Worm (Caenorhabditis elegans) whole organism, early embryonic: ENCODE measurements around the gene T13C2.2.

Source experiments
- B0310.2 ChIP-seq: sonication (generic microtip); optimal IDR thresholded peaks from 2 replicates; lab custom pipeline; 2016; ENCODE audit warnings: mild to moderate bottlenecking, missing genetic modification characterization, missing compliant biosample characterization
- F13C5.2 ChIP-seq: sonication (generic microtip); optimal IDR thresholded peaks from 2 replicates; lab custom pipeline; 2017; ENCODE audit warnings: mild to moderate bottlenecking, missing genetic modification characterization, inconsistent platforms, missing compliant biosample characterization
- aly-1 ChIP-seq: sonication (generic microtip); optimal IDR thresholded peaks from 2 replicates; lab custom pipeline; 2016; ENCODE audit warnings: missing genetic modification characterization, missing compliant biosample characterization
- ama-1 ChIP-seq: fragments of 150-350 bp; optimal IDR thresholded peaks from 2 replicates; lab custom pipeline; 2014
- ceh-13 ChIP-seq: fragments of 200-800 bp; sonication (Bioruptor generic); optimal IDR thresholded peaks from 2 replicates; lab custom pipeline; 2018; ENCODE audit warnings: mild to moderate bottlenecking, missing genetic modification characterization, missing compliant biosample characterization
- ceh-36 ChIP-seq: sonication (generic microtip); optimal IDR thresholded peaks from 2 replicates; lab custom pipeline; 2016; ENCODE audit warnings: missing genetic modification characterization, inconsistent platforms, missing compliant biosample characterization
- ets-7 ChIP-seq: sonication (generic microtip); optimal IDR thresholded peaks from 2 replicates; lab custom pipeline; 2016; ENCODE audit warnings: missing genotype, missing genetic modification characterization, missing compliant biosample characterization
- flt-1 ChIP-seq: fragments of 200-800 bp; sonication (Bioruptor generic); IDR thresholded peaks from 2 replicates; pipeline ENCODE4 v1.3.6; 2022; ENCODE audit warnings: missing genetic modification characterization, missing compliant biosample characterization
- hmbx-1 ChIP-seq: sonication (generic microtip); optimal IDR thresholded peaks from 2 replicates; lab custom pipeline; 2016; ENCODE audit warnings: mild to moderate bottlenecking, missing genetic modification characterization, missing compliant biosample characterization
- hmg-4 ChIP-seq: fragments of 200-800 bp; sonication (Bioruptor generic); optimal IDR thresholded peaks from 2 replicates; lab custom pipeline; 2018; ENCODE audit warnings: mild to moderate bottlenecking, missing genetic modification characterization, missing compliant biosample characterization
- hnd-1 ChIP-seq: sonication (generic microtip); optimal IDR thresholded peaks from 2 replicates; lab custom pipeline; 2016; ENCODE audit warnings: missing genetic modification characterization, missing compliant biosample characterization
- pes-1 ChIP-seq: fragments of 200-800 bp; sonication (Bioruptor generic); IDR thresholded peaks from 2 replicates; pipeline ENCODE4 v1.3.6; 2022; ENCODE audit warnings: missing genetic modification reagents, missing genetic modification characterization, missing compliant biosample characterization
- scrt-1 ChIP-seq: fragments of 200-800 bp; sonication (Bioruptor generic); IDR thresholded peaks from 2 replicates; pipeline ENCODE4 v1.3.6; 2022; ENCODE audit warnings: missing genetic modification characterization, missing compliant biosample characterization
- sea-1 ChIP-seq: fragments of 200-800 bp; sonication (Bioruptor generic); conservative IDR thresholded peaks from 2 replicates; pipeline ENCODE4 v1.3.6; 2022; ENCODE audit warnings: missing genetic modification characterization, missing compliant biosample characterization
- tbx-11 ChIP-seq: fragments of 200-800 bp; sonication (Bioruptor generic); IDR thresholded peaks from 2 replicates; pipeline ENCODE4 v1.3.6; 2022; ENCODE audit warnings: missing genetic modification characterization, missing compliant biosample characterization
- tbx-37 ChIP-seq: fragments of 200-800 bp; sonication (Bioruptor generic); conservative IDR thresholded peaks from 2 replicates; pipeline ENCODE4 v1.3.6; 2022; ENCODE audit warnings: missing genetic modification reagents, missing genetic modification characterization, missing compliant biosample characterization
- tra-4 ChIP-seq: sonication (generic microtip); optimal IDR thresholded peaks from 2 replicates; lab custom pipeline; 2017; ENCODE audit warnings: missing genetic modification characterization, missing compliant biosample characterization

The T13C2.2 gene

DNA sequence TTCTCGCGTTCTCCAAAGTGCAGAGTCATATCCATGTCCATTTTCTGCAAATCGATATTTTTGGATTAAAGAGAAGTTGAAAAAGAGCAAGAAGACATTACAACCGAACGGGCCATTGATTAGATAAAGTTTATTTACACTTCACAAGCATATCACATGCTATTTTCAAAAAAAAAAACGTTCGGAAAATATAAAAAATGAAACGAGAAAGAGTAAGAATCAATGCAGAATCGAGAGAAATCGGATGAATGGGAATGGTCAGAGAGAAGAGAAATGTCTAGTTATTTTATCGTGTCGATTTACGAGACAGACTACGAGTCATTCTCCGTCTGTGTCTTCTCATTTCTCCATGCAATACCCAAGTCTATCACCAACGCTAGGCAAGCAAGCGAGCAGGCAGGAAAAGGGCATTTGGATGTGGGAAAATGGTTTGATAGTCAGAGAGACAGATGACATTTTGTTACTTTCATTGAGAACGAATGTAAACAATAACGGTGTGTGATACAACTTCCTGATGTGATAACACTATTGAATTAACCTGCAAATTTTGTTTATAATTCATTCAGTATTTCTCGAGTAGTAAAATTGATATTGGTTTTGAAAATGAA lies 8.2 kb downstream of the T13C2.2 start, which contains the start of gene F31E8.4:
Gene F31E8.4, minus strand, starts transcription at position 51 of the 608 bp plus-strand sequence.
- TF ChIP-seq F13C5.2 (tag; lab: Kevin White, UChicago) (no peak), aly-1 (tag; lab: Kevin White, UChicago) (no peak), tbx-11 (GFP tag; lab: Robert Waterston, UW) (no peak), sea-1 (no peak), hmbx-1 (no peak), flt-1 (GFP tag; lab: Robert Waterston, UW) (no peak)

DNA sequence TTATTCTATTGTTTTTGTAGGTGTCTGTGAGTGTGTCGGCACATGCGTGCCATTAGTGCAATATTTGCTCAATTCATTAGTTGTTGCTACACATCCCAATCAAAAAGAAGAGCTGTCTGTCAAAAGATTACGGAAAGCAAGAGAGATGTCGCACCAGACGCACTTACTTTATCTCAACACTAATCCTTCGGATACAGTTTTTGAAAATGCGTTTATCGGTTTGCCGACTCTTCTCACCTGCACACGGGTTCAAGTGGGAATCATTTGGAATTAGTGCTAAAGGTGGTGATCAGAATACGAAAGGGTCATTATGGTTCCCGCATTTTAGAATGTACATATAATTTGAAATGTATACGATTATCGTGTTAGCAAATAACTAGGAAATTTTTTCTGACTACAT lies 9.3 kb downstream of the T13C2.2 start:
- TF ChIP-seq aly-1 (tag; lab: Kevin White, UChicago) = no peak
- TF ChIP-seq ceh-36 (tag; lab: Kevin White, UChicago) = peak; percentile 75

DNA sequence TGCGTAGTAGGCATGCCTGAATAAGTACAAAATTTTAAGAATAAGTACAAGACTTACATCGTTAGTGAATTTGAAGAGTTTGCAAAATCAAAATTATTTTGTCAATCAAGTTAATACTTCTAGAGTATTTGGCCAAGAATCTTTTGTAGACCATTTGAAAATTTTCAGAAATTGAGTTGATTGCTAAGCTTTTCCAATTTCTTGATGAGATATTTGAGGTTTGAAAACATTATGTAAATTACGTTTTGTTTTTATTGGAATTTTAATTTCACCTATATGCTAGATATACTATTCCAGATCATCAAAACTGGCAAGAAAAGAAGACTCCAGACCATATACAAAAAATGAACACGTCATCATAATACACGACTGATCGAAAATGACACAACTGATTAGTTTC lies 11.0 kb downstream of the T13C2.2 start, which contains the start of gene tab-1:
Gene tab-1, plus strand, starts transcription at position 301 of the 400 bp plus-strand sequence.
- TF ChIP-seq tbx-11 (GFP tag; lab: Robert Waterston, UW) (no peak), ets-7 (tag; lab: Kevin White, UChicago) (no peak), tbx-37 (no peak), flt-1 (GFP tag; lab: Robert Waterston, UW) (no peak)

DNA sequence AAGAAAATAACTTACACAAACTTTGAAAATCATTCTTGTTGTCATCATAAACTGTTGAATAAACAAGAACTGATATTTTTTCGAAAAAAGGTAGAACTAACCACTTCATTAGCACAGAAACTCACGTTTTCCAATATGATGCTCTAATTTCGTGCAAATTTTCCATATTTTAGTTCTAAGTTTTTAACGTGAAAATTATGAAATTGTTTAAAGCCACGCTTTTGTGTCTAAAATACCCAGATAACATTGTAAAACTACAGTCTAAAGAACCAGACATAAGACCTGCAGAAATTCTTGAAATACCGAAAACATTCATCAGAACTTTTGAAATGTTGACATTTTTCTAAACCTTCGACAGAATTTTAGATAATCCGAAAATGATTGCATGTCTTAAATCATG lies 15.2 kb downstream of the T13C2.2 start, which contains the start of gene F31E8.5:
Gene F31E8.5, minus strand, starts transcription at position 101 of the 400 bp plus-strand sequence.
- TF ChIP-seq pes-1 (GFP tag; lab: Robert Waterston, UW) = no peak

DNA sequence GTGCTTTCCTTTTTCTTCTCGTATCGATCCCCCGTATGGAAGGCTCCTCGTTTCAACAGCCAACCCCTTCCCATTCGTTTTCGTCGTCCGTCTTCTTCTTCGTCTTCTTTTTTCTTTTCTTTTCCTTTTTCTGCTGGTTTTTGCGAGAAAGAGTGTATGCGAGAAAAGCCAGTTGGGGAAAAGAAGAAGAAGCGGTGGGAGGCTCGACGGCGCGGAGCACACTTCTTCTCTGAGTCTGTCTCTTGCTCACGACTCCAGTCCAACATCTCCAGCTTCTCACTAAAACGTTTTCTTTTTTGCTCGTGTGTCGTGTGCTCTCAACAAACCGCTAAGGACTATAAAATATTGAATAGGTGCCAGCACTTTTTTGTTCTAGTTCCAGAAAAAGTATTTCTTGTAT lies 16.5 kb downstream of the T13C2.2 start:
- TF ChIP-seq F13C5.2 (tag; lab: Kevin White, UChicago) (no peak), hmbx-1 (no peak), ceh-13 (GFP tag; lab: Kevin White, UChicago) (no peak), hmg-4 (GFP tag; lab: Kevin White, UChicago) (no peak), ceh-36 (tag; lab: Kevin White, UChicago) (no peak), B0310.2 (tag; lab: Kevin White, UChicago) (no peak), tbx-37 (no peak), ama-1 (lab: Kevin White, UChicago) (no peak), hnd-1 (no peak), scrt-1 (GFP tag; lab: Robert Waterston, UW) (no peak), tbx-11 (GFP tag; lab: Robert Waterston, UW) (no peak), aly-1 (tag; lab: Kevin White, UChicago) (no peak), flt-1 (GFP tag; lab: Robert Waterston, UW) (no peak), ets-7 (tag; lab: Kevin White, UChicago) (no peak), pes-1 (GFP tag; lab: Robert Waterston, UW) (no peak), tra-4 (tag; lab: Kevin White, UChicago) (no peak), sea-1 (no peak)

DNA sequence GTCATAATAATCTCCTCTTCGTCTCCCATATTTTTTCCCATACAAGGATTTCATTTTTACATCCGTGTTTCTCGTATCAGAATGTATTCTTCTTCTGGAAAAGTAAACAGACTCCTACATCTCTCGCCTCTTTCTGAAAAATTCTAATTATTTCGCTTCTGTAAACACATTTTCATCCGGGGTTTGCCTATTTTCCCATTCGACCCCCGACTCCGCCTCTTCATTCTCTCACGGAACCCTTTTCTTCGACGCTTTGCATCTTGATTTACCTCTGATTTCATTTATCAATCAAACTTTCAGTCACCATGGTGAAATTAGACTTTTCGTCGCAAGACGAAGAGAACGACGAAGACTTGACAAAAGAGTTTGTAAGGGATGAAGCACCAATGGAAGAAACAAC lies 18.7 kb downstream of the T13C2.2 start, which contains the start of gene snt-1:
Gene snt-1, plus strand, starts transcription at position 301 of the 400 bp plus-strand sequence.
- no peak for TF ChIP-seq hnd-1

DNA sequence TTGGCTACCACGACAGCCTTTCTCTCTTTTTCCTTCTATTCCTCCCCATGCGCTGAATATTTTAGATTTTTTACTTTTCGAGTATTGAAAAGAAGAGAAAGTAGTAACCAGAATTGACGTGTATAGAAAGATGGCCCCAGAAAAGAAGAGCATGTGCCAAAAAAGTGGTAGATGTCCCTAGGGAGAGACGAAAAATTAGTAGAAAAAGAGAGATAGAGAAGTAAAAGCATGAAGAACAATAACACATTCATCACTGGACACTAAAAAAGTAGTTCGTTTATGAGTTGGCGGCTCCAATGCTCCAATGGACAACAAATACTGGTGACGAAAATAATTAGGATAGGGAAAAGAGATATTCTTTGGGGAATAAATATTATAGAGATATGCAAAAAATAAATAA lies 20.5 kb downstream of the T13C2.2 start:
- TF ChIP-seq hnd-1 (no peak), B0310.2 (tag; lab: Kevin White, UChicago) (no peak), tbx-37 (no peak), pes-1 (GFP tag; lab: Robert Waterston, UW) (no peak), flt-1 (GFP tag; lab: Robert Waterston, UW) (no peak), hmg-4 (GFP tag; lab: Kevin White, UChicago) (no peak), ets-7 (tag; lab: Kevin White, UChicago) (no peak), tra-4 (tag; lab: Kevin White, UChicago) (no peak), F13C5.2 (tag; lab: Kevin White, UChicago) (no peak)

DNA sequence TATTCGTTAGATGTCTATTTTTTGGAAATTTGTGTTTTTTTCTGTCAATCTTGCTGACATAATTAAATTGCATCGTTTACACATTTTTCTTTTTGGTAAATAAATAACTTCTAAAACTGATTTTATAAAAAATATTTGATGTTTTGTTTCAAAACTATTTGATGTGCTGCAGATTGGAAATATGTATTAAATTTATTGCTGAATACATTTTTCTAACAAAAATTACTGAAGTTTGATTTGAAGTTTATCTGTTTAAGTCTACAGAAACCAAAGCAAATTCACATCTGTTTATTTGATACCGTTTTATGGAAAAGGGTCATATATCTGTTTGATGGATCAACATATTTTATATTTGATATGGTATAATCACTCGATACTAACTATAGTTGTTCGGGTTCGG lies 24.3 kb downstream of the T13C2.2 start:
- no peak for TF ChIP-seq sea-1
- TF ChIP-seq tbx-11 (GFP tag; lab: Robert Waterston, UW) = no peak
- no peak for TF ChIP-seq tbx-37
- no peak for TF ChIP-seq pes-1 (GFP tag; lab: Robert Waterston, UW)
- TF ChIP-seq ets-7 (tag; lab: Kevin White, UChicago) = no peak
- no peak for TF ChIP-seq hmbx-1
- TF ChIP-seq ama-1 (lab: Kevin White, UChicago) = no peak

DNA sequence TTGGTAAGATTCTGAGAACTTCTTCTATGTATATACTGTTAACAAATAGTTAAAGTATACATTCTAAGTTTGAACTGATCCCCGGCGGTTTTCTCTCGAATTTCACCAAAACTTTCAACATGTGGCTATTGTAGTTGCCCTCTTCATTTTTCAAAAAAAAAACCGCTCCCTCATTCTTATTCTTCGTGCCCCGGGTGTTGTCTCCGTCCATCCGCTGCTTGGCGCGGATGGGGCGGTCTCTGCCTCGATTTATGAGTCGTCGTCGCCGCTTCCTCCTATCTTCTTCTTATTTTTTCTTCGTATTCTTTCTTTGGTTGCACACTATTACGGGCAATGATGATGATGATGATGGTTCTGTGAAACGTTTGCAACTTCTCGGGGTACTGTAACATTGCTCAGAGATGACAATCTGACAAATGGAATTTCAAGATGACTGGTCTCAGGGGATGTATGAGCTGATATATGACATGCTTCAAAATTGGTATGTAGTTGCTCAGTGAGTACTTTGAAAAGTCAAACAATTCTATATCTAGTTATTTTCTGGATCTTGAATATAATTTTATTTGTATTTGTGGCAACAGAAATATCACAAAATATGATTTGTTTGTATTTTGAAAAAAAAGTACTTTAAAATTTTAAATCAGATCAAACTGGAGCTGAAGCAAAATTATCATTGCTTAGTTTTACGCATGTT lies 28.4 kb downstream of the T13C2.2 start:
- TF ChIP-seq tbx-37 = no peak
- no peak for TF ChIP-seq scrt-1 (GFP tag; lab: Robert Waterston, UW)
- TF ChIP-seq sea-1 = no peak
- TF ChIP-seq hnd-1 = no peak
- TF ChIP-seq F13C5.2 (tag; lab: Kevin White, UChicago) = no peak
- no peak for TF ChIP-seq ceh-13 (GFP tag; lab: Kevin White, UChicago)
- no peak for TF ChIP-seq ets-7 (tag; lab: Kevin White, UChicago)
- TF ChIP-seq pes-1 (GFP tag; lab: Robert Waterston, UW) = no peak
- no peak for TF ChIP-seq hmbx-1
- TF ChIP-seq tra-4 (tag; lab: Kevin White, UChicago) = no peak
- TF ChIP-seq flt-1 (GFP tag; lab: Robert Waterston, UW) = no peak
- TF ChIP-seq ama-1 (lab: Kevin White, UChicago) = no peak
- no peak for TF ChIP-seq B0310.2 (tag; lab: Kevin White, UChicago)
- no peak for TF ChIP-seq ceh-36 (tag; lab: Kevin White, UChicago)
- no peak for TF ChIP-seq aly-1 (tag; lab: Kevin White, UChicago)
- no peak for TF ChIP-seq hmg-4 (GFP tag; lab: Kevin White, UChicago)
- TF ChIP-seq tbx-11 (GFP tag; lab: Robert Waterston, UW) = no peak
